Worm (Caenorhabditis elegans): ENCODE data around the gene Y75B12B.11.

- TF ChIP-seq lsy-2 (tag; optimal IDR thresholded peaks at IDR 0.05), result no peak
- TF ChIP-seq tbx-8 (GFP tag; optimal IDR thresholded peaks at IDR 0.05), result no peak
- no peak for TF ChIP-seq nhr-2 (tag; optimal IDR thresholded peaks at IDR 0.05)
- no peak for TF ChIP-seq unc-62 (GFP tag; optimal IDR thresholded peaks at IDR 0.05)
- TF ChIP-seq nhr-76 (tag; optimal IDR thresholded peaks at IDR 0.05), result no peak
- no peak for TF ChIP-seq pha-4 (tag; optimal IDR thresholded peaks at IDR 0.05)
- TF ChIP-seq snpc-4 (tag; optimal IDR thresholded peaks at IDR 0.05), result no peak
- no peak for TF ChIP-seq nhr-12 (tag; optimal IDR thresholded peaks at IDR 0.05)
- no peak for TF ChIP-seq ham-2 (GFP tag; optimal IDR thresholded peaks at IDR 0.05)
- no peak for TF ChIP-seq mep-1 (tag; optimal IDR thresholded peaks at IDR 0.05)
Observed at ce11 chrV:15153277-15153676, 37.8 kb upstream of the Y75B12B.11 start, which contains the start of gene srh-55.
